Fruit fly (Drosophila melanogaster) Kc167 (cell line): ENCODE results near the gene CG34041.

Experiments
- h ChIP-seq: fragments of >200 bp; optimal IDR thresholded peaks from 3 replicates; lab custom pipeline; 2018; ENCODE audit warnings: missing external identifiers
- insv ChIP-seq: fragments of >200 bp; optimal IDR thresholded peaks from 3 replicates; lab custom pipeline; 2018; ENCODE audit warnings: missing external identifiers
- psq ChIP-seq: fragments of >200 bp; optimal IDR thresholded peaks from 2 replicates; lab custom pipeline; 2017; ENCODE audit warnings: missing external identifiers

dm6 chr3R:30475910-30476309 is 31.9 kb upstream of the CG34041 start:
- TF ChIP-seq insv (no peak), psq (lab: Kevin White, UChicago) (no peak), h (lab: Kevin White, UChicago) (no peak)
